Worm (Caenorhabditis elegans) whole organism, early embryonic: ENCODE measurements around the gene srbc-42.

Experiments
- ama-1 ChIP-seq: fragments of 150-350 bp; optimal IDR thresholded peaks from 2 replicates; lab custom pipeline; 2014
- flt-1 ChIP-seq: fragments of 200-800 bp; sonication (Bioruptor generic); IDR thresholded peaks from 2 replicates; pipeline ENCODE4 v1.3.6; 2022; ENCODE audit warnings: missing genetic modification characterization, missing compliant biosample characterization
- hnd-1 ChIP-seq: sonication (generic microtip); optimal IDR thresholded peaks from 2 replicates; lab custom pipeline; 2016; ENCODE audit warnings: missing genetic modification characterization, missing compliant biosample characterization
- pes-1 ChIP-seq: fragments of 200-800 bp; sonication (Bioruptor generic); IDR thresholded peaks from 2 replicates; pipeline ENCODE4 v1.3.6; 2022; ENCODE audit warnings: missing genetic modification reagents, missing genetic modification characterization, missing compliant biosample characterization
- scrt-1 ChIP-seq: fragments of 200-800 bp; sonication (Bioruptor generic); IDR thresholded peaks from 2 replicates; pipeline ENCODE4 v1.3.6; 2022; ENCODE audit warnings: missing genetic modification characterization, missing compliant biosample characterization
- sea-1 ChIP-seq: fragments of 200-800 bp; sonication (Bioruptor generic); conservative IDR thresholded peaks from 2 replicates; pipeline ENCODE4 v1.3.6; 2022; ENCODE audit warnings: missing genetic modification characterization, missing compliant biosample characterization
- tbx-11 ChIP-seq: fragments of 200-800 bp; sonication (Bioruptor generic); IDR thresholded peaks from 2 replicates; pipeline ENCODE4 v1.3.6; 2022; ENCODE audit warnings: missing genetic modification characterization, missing compliant biosample characterization

DNA sequence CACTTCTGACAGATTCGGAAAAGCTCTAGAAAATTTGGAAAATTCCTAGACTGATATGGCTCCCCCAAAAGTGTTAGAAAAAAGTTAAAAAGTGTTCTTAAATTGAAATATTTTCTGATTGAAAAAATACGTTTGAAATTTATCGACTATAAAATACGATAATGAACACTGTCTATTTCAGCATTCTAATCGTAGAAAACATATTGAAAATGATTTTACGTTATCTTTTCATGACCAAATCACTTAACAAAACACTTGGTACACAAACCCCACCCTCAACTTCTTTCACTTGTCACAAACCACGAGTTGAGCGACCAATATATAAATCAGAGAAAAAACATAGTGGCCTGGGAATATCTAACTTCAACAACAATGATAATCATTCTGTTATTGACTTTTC lies 11.8 kb downstream of the srbc-42 start, which contains the start of gene cyp-33C1:
- TF ChIP-seq tbx-11 (GFP tag; lab: Robert Waterston, UW) = no peak
- TF ChIP-seq ama-1 (lab: Kevin White, UChicago) = no peak
- TF ChIP-seq sea-1 (GFP tag; lab: Robert Waterston, UW) = no peak
- TF ChIP-seq pes-1 (GFP tag; lab: Robert Waterston, UW) = no peak
- no peak for TF ChIP-seq scrt-1
- TF ChIP-seq hnd-1 (tag; lab: Kevin White, UChicago) = no peak
- TF ChIP-seq flt-1 = no peak
